Worm (Caenorhabditis elegans) whole organism, young adult: ENCODE data around the gene F59D12.2.

Source experiments
- B0019.2 ChIP-seq: fragments of 200-800 bp; sonication (Bioruptor generic); conservative IDR thresholded peaks from 2 replicates; pipeline ENCODE4 v1.3.6; 2022; ENCODE audit warnings: missing genetic modification reagents, missing genetic modification characterization, missing compliant biosample characterization
- B0035.1 ChIP-seq: sonication (generic microtip); optimal IDR thresholded peaks from 2 replicates; lab custom pipeline; 2016; ENCODE audit warnings: missing genetic modification characterization, mild to moderate bottlenecking, missing compliant biosample characterization, missing genotype, missing genetic modification reagents
- F23B12.7 ChIP-seq: sonication (generic microtip); optimal IDR thresholded peaks from 2 replicates; lab custom pipeline; 2017; ENCODE audit warnings: missing genetic modification characterization, mild to moderate bottlenecking, missing compliant biosample characterization, antibody characterized with exemption, moderate library complexity; ENCODE audit not compliant: insufficient read depth
- F33H1.4 ChIP-seq: fragments of 200-800 bp; sonication (Bioruptor generic); IDR thresholded peaks from 2 replicates; pipeline ENCODE4 v1.3.6; 2022; ENCODE audit warnings: missing genetic modification reagents, missing genetic modification characterization, missing compliant biosample characterization
- F39B2.1 ChIP-seq: fragments of 200-800 bp; sonication (Bioruptor generic); IDR thresholded peaks from 2 replicates; pipeline ENCODE4 v1.3.6; 2022; ENCODE audit warnings: missing genetic modification reagents, missing genetic modification characterization, missing compliant biosample characterization
- F55B11.4 ChIP-seq: sonication (generic microtip); optimal IDR thresholded peaks from 2 replicates; lab custom pipeline; 2016; ENCODE audit warnings: missing compliant biosample characterization, missing genetic modification characterization, borderline replicate concordance; ENCODE audit not compliant: insufficient read depth
- T26A5.8 ChIP-seq: sonication (generic microtip); optimal IDR thresholded peaks from 2 replicates; lab custom pipeline; 2016; ENCODE audit warnings: missing genetic modification characterization, missing compliant biosample characterization
- Y53G8AR.9 ChIP-seq: fragments of 200-800 bp; sonication (Bioruptor generic); conservative IDR thresholded peaks from 2 replicates; pipeline ENCODE4 v1.3.6; 2022; ENCODE audit warnings: missing genetic modification reagents, missing genetic modification characterization, missing compliant biosample characterization
- Y56A3A.18 ChIP-seq: fragments of 200-800 bp; sonication (Bioruptor generic); IDR thresholded peaks from 2 replicates; pipeline ENCODE4 v1.3.6; 2022; ENCODE audit warnings: missing genetic modification reagents, missing genetic modification characterization, missing compliant biosample characterization
- Y95B8A.8 ChIP-seq: fragments of 200-800 bp; sonication (Bioruptor generic); IDR thresholded peaks from 2 replicates; pipeline ENCODE4 v1.3.6; 2022; ENCODE audit warnings: missing genetic modification reagents, missing genetic modification characterization, missing compliant biosample characterization
- ama-1 ChIP-seq, 3 experiments: fragments of 150-350 bp in 1 of 3; sonication (generic microtip) in 2 of 3; optimal IDR thresholded peaks; 2 replicates each; lab custom pipeline; 2014 to 2018; ENCODE audit warnings: missing biosample characterization in 2 of 3, missing genetic modification characterization in 2 of 3, missing genetic modification reagents in 2 of 3
- atf-7 ChIP-seq: sonication (generic microtip); optimal IDR thresholded peaks from 2 replicates; lab custom pipeline; 2017; ENCODE audit warnings: mild to moderate bottlenecking, missing genetic modification characterization, missing compliant biosample characterization
- athp-1 ChIP-seq: sonication (generic microtip); optimal IDR thresholded peaks from 2 replicates; lab custom pipeline; 2017; ENCODE audit warnings: mild to moderate bottlenecking, missing genetic modification characterization, missing compliant biosample characterization
- attf-6 ChIP-seq: fragments of 200-800 bp; sonication (Bioruptor generic); IDR thresholded peaks from 2 replicates; pipeline ENCODE4 v1.3.6; 2022; ENCODE audit warnings: missing genetic modification reagents, missing genetic modification characterization, missing compliant biosample characterization
- bed-2 ChIP-seq: fragments of 200-800 bp; sonication (Bioruptor generic); IDR thresholded peaks from 2 replicates; pipeline ENCODE4 v1.3.6; 2022; ENCODE audit warnings: missing genetic modification reagents, missing genetic modification characterization, missing compliant biosample characterization
- ccch-3 ChIP-seq: fragments of 200-800 bp; sonication (Bioruptor generic); optimal IDR thresholded peaks from 2 replicates; lab custom pipeline; 2018; ENCODE audit warnings: mild to moderate bottlenecking, missing genetic modification characterization, missing compliant biosample characterization
- cebp-1 ChIP-seq, 2 experiments: fragments of 200-800 bp in 1 of 2; sonication (Bioruptor generic) in 1 of 2; sonication (generic microtip) in 1 of 2; IDR thresholded peaks in 1 of 2; optimal IDR thresholded peaks in 1 of 2; 2 replicates each; pipeline versions ENCODE4 v1.3.6 to Lab custom; 2017 to 2022; ENCODE audit warnings: missing compliant biosample characterization in 2 of 2, missing genetic modification characterization in 2 of 2, mild to moderate bottlenecking in 1 of 2, missing genetic modification reagents in 1 of 2, moderate library complexity in 1 of 2
- cebp-2 ChIP-seq: fragments of 200-800 bp; sonication (Bioruptor generic); IDR thresholded peaks from 2 replicates; pipeline ENCODE4 v1.3.6; 2022; ENCODE audit warnings: missing genetic modification characterization, missing compliant biosample characterization
- ceh-100 ChIP-seq: fragments of 200-800 bp; sonication (Bioruptor generic); IDR thresholded peaks from 2 replicates; pipeline ENCODE4 v1.3.6; 2022; ENCODE audit warnings: missing genetic modification reagents, missing genetic modification characterization, missing compliant biosample characterization
- ceh-27 ChIP-seq: fragments of 200-800 bp; sonication (Bioruptor generic); optimal IDR thresholded peaks from 2 replicates; lab custom pipeline; 2018; ENCODE audit warnings: mild to moderate bottlenecking, missing genetic modification characterization, moderate library complexity, missing compliant biosample characterization
- ceh-58 ChIP-seq: fragments of 200-800 bp; sonication (Bioruptor generic); IDR thresholded peaks from 2 replicates; pipeline ENCODE4 v1.3.6; 2022; ENCODE audit warnings: missing genetic modification characterization, missing compliant biosample characterization
- ceh-79 ChIP-seq: sonication (generic microtip); optimal IDR thresholded peaks from 2 replicates; lab custom pipeline; 2017; ENCODE audit warnings: mild to moderate bottlenecking, missing genetic modification characterization, missing compliant biosample characterization
- dox-1 ChIP-seq: fragments of 200-800 bp; sonication (Bioruptor generic); IDR thresholded peaks from 2 replicates; pipeline ENCODE4 v1.3.6; 2022; ENCODE audit warnings: missing genetic modification reagents, missing genetic modification characterization, missing compliant biosample characterization
- efl-1 ChIP-seq: fragments of 150-350 bp; optimal IDR thresholded peaks from 2 replicates; lab custom pipeline; 2014; ENCODE audit warnings: missing biosample characterization, missing genetic modification reagents, missing genetic modification characterization
- egl-44 ChIP-seq: fragments of 200-800 bp; sonication (Bioruptor generic); IDR thresholded peaks from 2 replicates; pipeline ENCODE4 v1.3.6; 2022; ENCODE audit warnings: missing genetic modification reagents, missing genetic modification characterization, missing compliant biosample characterization
- fkh-3 ChIP-seq: sonication (generic microtip); optimal IDR thresholded peaks from 2 replicates; lab custom pipeline; 2016; ENCODE audit warnings: mild to moderate bottlenecking, missing genetic modification characterization, missing compliant biosample characterization
- him-1 ChIP-seq: sonication (generic microtip); optimal IDR thresholded peaks from 2 replicates; lab custom pipeline; 2016; ENCODE audit warnings: missing genotype, missing genetic modification reagents, missing genetic modification characterization, missing compliant biosample characterization
- hlh-12 ChIP-seq: sonication (generic microtip); optimal IDR thresholded peaks from 2 replicates; lab custom pipeline; 2016; ENCODE audit warnings: missing genetic modification characterization, missing compliant biosample characterization
- hsf-1 ChIP-seq: fragments of 200-800 bp; sonication (Bioruptor generic); IDR thresholded peaks from 2 replicates; pipeline ENCODE4 v1.3.6; 2022; ENCODE audit warnings: missing genetic modification reagents, missing genetic modification characterization, missing compliant biosample characterization
- mes-4 ChIP-seq: sonication (generic microtip); optimal IDR thresholded peaks from 2 replicates; lab custom pipeline; 2016; ENCODE audit warnings: missing genotype, missing genetic modification characterization, missing compliant biosample characterization
- mxl-1 ChIP-seq: sonication (generic microtip); optimal IDR thresholded peaks from 2 replicates; lab custom pipeline; 2016; ENCODE audit warnings: missing genetic modification characterization, missing compliant biosample characterization
- pbrm-1 ChIP-seq: fragments of 200-800 bp; sonication (Bioruptor generic); IDR thresholded peaks from 2 replicates; pipeline ENCODE4 v1.3.6; 2022; ENCODE audit warnings: missing genetic modification reagents, missing genetic modification characterization, missing compliant biosample characterization
- rec-8 ChIP-seq, 2 experiments: sonication (generic microtip); optimal IDR thresholded peaks; 2 replicates each; lab custom pipeline; 2016; ENCODE audit warnings: mild to moderate bottlenecking in 2 of 2, missing genetic modification characterization in 2 of 2, missing genetic modification reagents in 2 of 2, missing genotype in 2 of 2, missing biosample characterization in 1 of 2, missing compliant biosample characterization in 1 of 2, moderate library complexity in 1 of 2
- repo-1 ChIP-seq: sonication (generic microtip); optimal IDR thresholded peaks from 2 replicates; lab custom pipeline; 2017; ENCODE audit warnings: mild to moderate bottlenecking, missing genetic modification characterization, missing compliant biosample characterization
- rpc-1 ChIP-seq, 2 experiments: fragments of 150-350 bp in 1 of 2; sonication (generic microtip) in 1 of 2; optimal IDR thresholded peaks; 2 replicates each; lab custom pipeline; 2014 to 2018; ENCODE audit warnings: missing biosample characterization in 1 of 2, missing genetic modification characterization in 1 of 2, missing genetic modification reagents in 1 of 2, missing genotype in 1 of 2
- somi-1 ChIP-seq: fragments of 200-800 bp; sonication (Bioruptor generic); optimal IDR thresholded peaks from 2 replicates; lab custom pipeline; 2018; ENCODE audit warnings: mild to moderate bottlenecking, missing genetic modification characterization, missing compliant biosample characterization
- tbx-9 ChIP-seq: sonication (generic microtip); optimal IDR thresholded peaks from 2 replicates; lab custom pipeline; 2016; ENCODE audit warnings: borderline replicate concordance, missing genetic modification characterization, inconsistent platforms, missing compliant biosample characterization
- unc-130 ChIP-seq: sonication (generic microtip); optimal IDR thresholded peaks from 2 replicates; lab custom pipeline; 2016; ENCODE audit warnings: missing genetic modification reagents, missing genetic modification characterization, missing compliant biosample characterization
- zim-3 ChIP-seq: sonication (generic microtip); optimal IDR thresholded peaks from 2 replicates; lab custom pipeline; 2017; ENCODE audit warnings: mild to moderate bottlenecking, missing genetic modification characterization, moderate library complexity, missing compliant biosample characterization

The F59D12.2 gene

ce11 chrX:15642638-15643037, 32.9 kb downstream of the F59D12.2 start, which contains the start of gene H08J19.1:
Gene H08J19.1, plus strand, starts transcription at chrX:15642938.
- TF ChIP-seq ama-1 (optimal IDR thresholded peaks at IDR 0.05; lab: Kevin White, UChicago) (no peak), ama-1 (GFP tag; optimal IDR thresholded peaks at IDR 0.05; lab: Kevin White, UChicago) (no peak), efl-1 (GFP tag; lab: Kevin White, UChicago) (no peak), cebp-1 (GFP tag; IDR thresholded peaks at IDR 0.05; lab: Robert Waterston, UW) (no peak), cebp-1 (tag; optimal IDR thresholded peaks at IDR 0.05; lab: Kevin White, UChicago) (no peak), atf-7 (tag; lab: Kevin White, UChicago) (no peak), ceh-58 (GFP tag; lab: Robert Waterston, UW) (no peak), ceh-100 (GFP tag; lab: Robert Waterston, UW) (no peak), B0035.1 (no peak), egl-44 (GFP tag; lab: Robert Waterston, UW) (no peak)
- TF ChIP-seq, all 124 proteins: peak for 0

ce11 chrX:15641380-15641779, 34.1 kb downstream of the F59D12.2 start:
- TF ChIP-seq zim-3 (tag; lab: Kevin White, UChicago) (no peak), T26A5.8 (tag; lab: Kevin White, UChicago) (no peak), repo-1 (tag; lab: Kevin White, UChicago) (no peak), F39B2.1 (GFP tag; lab: Robert Waterston, UW) (no peak)

ce11 chrX:15640603-15641002, 34.9 kb downstream of the F59D12.2 start, which contains the start of gene K09E9.7:
Gene K09E9.7, plus strand, starts transcription at chrX:15640903.
- TF ChIP-seq F33H1.4 (GFP tag; lab: Robert Waterston, UW) (no peak), tbx-9 (no peak), bed-2 (no peak), unc-130 (GFP tag; lab: Kevin White, UChicago) (no peak), ccch-3 (GFP tag; lab: Kevin White, UChicago) (no peak), pbrm-1 (GFP tag; lab: Robert Waterston, UW) (no peak), mxl-1 (tag; lab: Kevin White, UChicago) (no peak), ceh-27 (GFP tag; lab: Kevin White, UChicago) (no peak), B0035.1 (no peak), cebp-2 (GFP tag; lab: Robert Waterston, UW) (no peak)

- TF ChIP-seq dox-1 (GFP tag; lab: Robert Waterston, UW), result 0 out of 2 replicates have a peak, but pooled peaks have one; percentile 30
- 0 out of 2 replicates have a peak, but pooled peaks have one; percentile 14 for TF ChIP-seq B0019.2 (GFP tag; lab: Robert Waterston, UW)
- peak; percentile 95 for TF ChIP-seq hsf-1 (GFP tag; lab: Robert Waterston, UW)
- TF ChIP-seq, all 124 proteins: peak for 3; not testable (repeated sequence) for 121
These were observed 40.4 kb downstream of the F59D12.2 start for ce11 chrX:15635107-15635506.

ce11 chrX:15633964-15634363, 41.6 kb downstream of the F59D12.2 start:
- TF ChIP-seq somi-1 (peak; percentile 31), fkh-3 (no peak)
- TF ChIP-seq, all 124 proteins: peak for 1

- TF ChIP-seq athp-1 (tag; lab: Kevin White, UChicago), result no peak
- TF ChIP-seq egl-44 (GFP tag; lab: Robert Waterston, UW), result no peak
- no peak for TF ChIP-seq rec-8 (tag; optimal IDR thresholded peaks at IDR 0.05; lab: Kevin White, UChicago)
- TF ChIP-seq Y95B8A.8 (GFP tag; lab: Robert Waterston, UW), result no peak
- no peak for TF ChIP-seq ceh-79 (tag; lab: Kevin White, UChicago)
- no peak for TF ChIP-seq Y56A3A.18
- TF ChIP-seq rpc-1 (optimal IDR thresholded peaks at IDR 0.05; lab: Kevin White, UChicago), result no peak
- TF ChIP-seq rpc-1 (tag; optimal IDR thresholded peaks at IDR 0.05; lab: Kevin White, UChicago), result no peak
- no peak for TF ChIP-seq F55B11.4
- TF ChIP-seq hlh-12 (tag; lab: Kevin White, UChicago), result no peak
- no peak for TF ChIP-seq mes-4 (tag; lab: Kevin White, UChicago)
- no peak for TF ChIP-seq attf-6 (GFP tag; lab: Robert Waterston, UW)
- no peak for TF ChIP-seq ccch-3 (GFP tag; lab: Kevin White, UChicago)
- peak; percentile 6 for TF ChIP-seq F23B12.7
- no peak for TF ChIP-seq cebp-1 (GFP tag; IDR thresholded peaks at IDR 0.05; lab: Robert Waterston, UW)
- no peak for TF ChIP-seq cebp-1 (tag; optimal IDR thresholded peaks at IDR 0.05; lab: Kevin White, UChicago)
- no peak for TF ChIP-seq him-1
- no peak for TF ChIP-seq Y53G8AR.9 (GFP tag; lab: Robert Waterston, UW)
These were observed 44.7 kb downstream of the F59D12.2 start for ce11 chrX:15630790-15631204.
